Worm (Caenorhabditis elegans) whole organism, young adult: ENCODE results near the gene Y54H5A.2.

ENCODE experiments used
- Y53G8AR.9 ChIP-seq: fragments of 200-800 bp; sonication (Bioruptor generic); conservative IDR thresholded peaks from 2 replicates; pipeline ENCODE4 v1.3.6; 2022; ENCODE audit warnings: missing genetic modification reagents, missing genetic modification characterization, missing compliant biosample characterization
- ZK185.1 ChIP-seq: sonication (generic microtip); optimal IDR thresholded peaks from 2 replicates; lab custom pipeline; 2016; ENCODE audit warnings: mild to moderate bottlenecking, missing genetic modification characterization, missing compliant biosample characterization; ENCODE audit not compliant: poor library complexity, severe bottlenecking
- attf-3 ChIP-seq: fragments of 200-800 bp; sonication (Bioruptor generic); conservative IDR thresholded peaks from 2 replicates; pipeline ENCODE4 v1.3.6; 2022; ENCODE audit warnings: missing genetic modification reagents, missing genetic modification characterization, missing compliant biosample characterization
- chd-7 ChIP-seq: sonication (generic microtip); optimal IDR thresholded peaks from 2 replicates; lab custom pipeline; 2016; ENCODE audit warnings: mild to moderate bottlenecking, missing genetic modification characterization, moderate library complexity, missing compliant biosample characterization
- gei-17 ChIP-seq: fragments of 200-800 bp; sonication (Bioruptor generic); optimal IDR thresholded peaks from 2 replicates; lab custom pipeline; 2018; ENCODE audit warnings: mild to moderate bottlenecking, missing genetic modification characterization, missing compliant biosample characterization
- tlf-1 ChIP-seq: fragments of 200-800 bp; sonication (Bioruptor generic); optimal IDR thresholded peaks from 2 replicates; lab custom pipeline; 2018; ENCODE audit warnings: mild to moderate bottlenecking, missing genetic modification characterization, missing compliant biosample characterization

ce11 chrIII:5089489-5089888 is 59.9 kb downstream of the Y54H5A.2 start:
- no peak for TF ChIP-seq chd-7 (tag; lab: Kevin White, UChicago)
- no peak for TF ChIP-seq gei-17 (GFP tag; lab: Kevin White, UChicago)
- no peak for TF ChIP-seq ZK185.1 (tag; lab: Kevin White, UChicago)
- no peak for TF ChIP-seq attf-3 (GFP tag; lab: Robert Waterston, UW)
- TF ChIP-seq tlf-1 (GFP tag; lab: Kevin White, UChicago) = no peak
- no peak for TF ChIP-seq Y53G8AR.9 (GFP tag; lab: Robert Waterston, UW)
